Worm (Caenorhabditis elegans): ENCODE measurements around the gene lido-7.
A peak's percentile ranks its signal among the peaks of the same experiment; 100 is the strongest.

lido-7 gene

DNA sequence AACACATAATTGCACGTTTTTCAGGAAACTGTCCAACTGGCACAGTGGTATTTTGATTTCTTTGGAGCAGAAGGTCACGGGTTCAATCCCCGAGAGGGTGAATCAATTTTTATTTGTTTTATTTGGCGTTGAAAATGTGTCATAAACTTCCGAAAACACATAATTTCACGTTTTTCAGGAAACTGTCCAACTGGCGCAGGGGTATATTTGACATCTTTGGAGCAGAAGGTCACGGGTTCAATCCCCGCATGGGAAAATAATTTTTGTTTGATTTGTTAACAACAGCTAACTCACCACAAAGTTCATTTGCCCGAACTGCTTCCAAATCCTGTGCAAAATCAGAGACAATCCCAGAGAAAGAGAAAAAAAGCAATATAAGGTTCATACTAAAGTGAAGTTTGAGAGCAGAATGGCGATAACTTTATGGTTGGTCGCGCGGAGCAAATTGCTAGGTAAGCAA, 32.4 kb upstream of the lido-7 start, which contains the start of gene irld-48:
TSS of gene irld-48 (plus strand) at position 410 of the 460 bp plus-strand sequence.
- TF ChIP-seq mab-9 (GFP tag; IDR thresholded peaks at IDR 0.05) (no peak), hlh-17 (GFP tag; optimal IDR thresholded peaks at IDR 0.05; ENCODE audit: borderline replicate concordance) (no peak), pax-3 (tag; optimal IDR thresholded peaks at IDR 0.05) (no peak), hpl-2 (GFP tag; optimal IDR thresholded peaks at IDR 0.05) (no peak), sup-37 (GFP tag; optimal IDR thresholded peaks at IDR 0.05) (no peak), xbp-1 (tag; optimal IDR thresholded peaks at IDR 0.05) (no peak), hlh-4 (tag; optimal IDR thresholded peaks at IDR 0.05) (no peak), ceh-8 (GFP tag; optimal IDR thresholded peaks at IDR 0.05) (no peak), ztf-11 (tag; optimal IDR thresholded peaks at IDR 0.05) (no peak), nhr-11 (tag; optimal IDR thresholded peaks at IDR 0.05) (no peak), nhr-84 (tag; optimal IDR thresholded peaks at IDR 0.05) (no peak), egl-27 (tag; optimal IDR thresholded peaks at IDR 0.05) (no peak), snu-23 (GFP tag; optimal IDR thresholded peaks at IDR 0.05) (no peak), fkh-10 (GFP tag; optimal IDR thresholded peaks at IDR 0.05) (no peak)

- TF ChIP-seq mdl-1 (tag; optimal IDR thresholded peaks at IDR 0.05) (no peak), ama-1 (optimal IDR thresholded peaks at IDR 0.05) (no peak), swsn-7 (tag; optimal IDR thresholded peaks at IDR 0.05) (no peak), zip-4 (GFP tag; optimal IDR thresholded peaks at IDR 0.05) (no peak), fkh-10 (GFP tag; optimal IDR thresholded peaks at IDR 0.05) (no peak), unc-98 (GFP tag; IDR thresholded peaks at IDR 0.05) (no peak), elt-3 (tag; optimal IDR thresholded peaks at IDR 0.05) (no peak), unc-62 (GFP tag; optimal IDR thresholded peaks at IDR 0.05) (no peak), grh-1 (GFP tag; IDR thresholded peaks at IDR 0.05) (no peak), Y116A8C.19 (tag; optimal IDR thresholded peaks at IDR 0.05; ENCODE audit: borderline replicate concordance) (no peak), ztf-4 (tag; optimal IDR thresholded peaks at IDR 0.05) (no peak), fos-1 (tag; optimal IDR thresholded peaks at IDR 0.05) (no peak), jun-1 (tag; optimal IDR thresholded peaks at IDR 0.05) (no peak), nhr-237 (tag; optimal IDR thresholded peaks at IDR 0.05) (no peak), sup-37 (GFP tag; optimal IDR thresholded peaks at IDR 0.05) (no peak), C16A3.4 (tag; optimal IDR thresholded peaks at IDR 0.05) (no peak), mef-2 (tag; optimal IDR thresholded peaks at IDR 0.05) (no peak), pag-3 (tag; optimal IDR thresholded peaks at IDR 0.05; ENCODE audit: borderline replicate concordance, insufficient read depth) (no peak)
Observed at ce11 chrII:2958308-2958707, 29.8 kb upstream of the lido-7 start, which contains the start of gene srw-60. Gene srw-60, plus strand, starts transcription at chrII:2958608.

DNA sequence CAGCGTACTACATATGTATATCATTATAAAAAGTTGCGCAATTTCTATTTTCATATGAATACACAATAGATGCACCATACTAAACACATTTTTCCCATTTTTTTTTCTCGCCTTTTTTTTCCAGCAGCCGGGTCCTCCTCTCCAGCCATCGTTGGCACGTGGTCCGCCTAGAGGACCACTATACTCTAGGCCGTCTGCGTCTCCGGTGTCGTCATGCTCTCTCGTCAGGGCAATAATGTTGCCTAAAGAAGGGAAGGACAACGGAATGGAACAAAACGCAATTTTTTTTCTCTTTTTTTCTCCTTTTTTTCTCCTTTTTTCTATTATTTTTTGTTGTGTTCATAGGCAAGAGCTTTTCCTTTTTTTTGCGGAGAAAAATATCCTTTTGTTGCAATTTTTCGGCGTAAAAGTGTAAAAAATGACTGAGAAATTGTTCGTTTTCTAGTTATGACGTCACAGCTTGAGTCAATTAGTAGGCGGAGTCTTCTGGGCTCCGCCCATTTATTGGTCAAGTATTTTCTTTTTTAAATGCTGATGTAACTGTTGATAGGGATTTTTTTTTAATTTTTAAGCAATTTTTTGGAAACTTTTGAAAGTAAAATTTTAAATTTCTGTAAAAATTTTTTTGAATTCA, 25.5 kb upstream of the lido-7 start:
- TF ChIP-seq ztf-11 (tag; optimal IDR thresholded peaks at IDR 0.05), result no peak
- no peak for TF ChIP-seq tlp-1 (tag; optimal IDR thresholded peaks at IDR 0.05)
- TF ChIP-seq mdl-1 (tag; optimal IDR thresholded peaks at IDR 0.05), result peak; percentile 51 to 63
- TF ChIP-seq sptf-1 (tag; optimal IDR thresholded peaks at IDR 0.05), result no peak
- no peak for TF ChIP-seq fos-1 (tag; optimal IDR thresholded peaks at IDR 0.05)
- no peak for TF ChIP-seq F16B12.6 (tag; optimal IDR thresholded peaks at IDR 0.05)
- TF ChIP-seq nhr-90 (tag; optimal IDR thresholded peaks at IDR 0.05; ENCODE audit: poor library complexity), result no peak
- no peak for TF ChIP-seq ztf-4 (tag; optimal IDR thresholded peaks at IDR 0.05)
- no peak for TF ChIP-seq aly-2 (tag; optimal IDR thresholded peaks at IDR 0.05)
- no peak for TF ChIP-seq dpl-1 (GFP tag; optimal IDR thresholded peaks at IDR 0.05)
- TF ChIP-seq skn-1 (tag; optimal IDR thresholded peaks at IDR 0.05), result no peak
- TF ChIP-seq mep-1 (tag; optimal IDR thresholded peaks at IDR 0.05), result no peak
- TF ChIP-seq hlh-17 (GFP tag; optimal IDR thresholded peaks at IDR 0.05; ENCODE audit: borderline replicate concordance), result no peak
- no peak for TF ChIP-seq lin-13 (GFP tag; optimal IDR thresholded peaks at IDR 0.05)
- no peak for TF ChIP-seq unc-62 (GFP tag; optimal IDR thresholded peaks at IDR 0.05)
- no peak for TF ChIP-seq lin-15B (tag; optimal IDR thresholded peaks at IDR 0.05)
- TF ChIP-seq C34B4.2 (tag; optimal IDR thresholded peaks at IDR 0.05), result no peak
- no peak for TF ChIP-seq ceh-90 (tag; optimal IDR thresholded peaks at IDR 0.05)
- peak in 1 of 2 experiments; percentile 28 for TF ChIP-seq lsy-2 (tag; optimal IDR thresholded peaks at IDR 0.05)
- peak; percentile 53 for TF ChIP-seq swsn-7 (tag; optimal IDR thresholded peaks at IDR 0.05)
- no peak for TF ChIP-seq dsc-1 (tag; optimal IDR thresholded peaks at IDR 0.05)
- TF ChIP-seq nhr-11 (tag; optimal IDR thresholded peaks at IDR 0.05), result no peak
- TF ChIP-seq nhr-47 (tag; optimal IDR thresholded peaks at IDR 0.05), result no peak
- no peak for TF ChIP-seq pax-3 (tag; optimal IDR thresholded peaks at IDR 0.05)
- no peak for TF ChIP-seq grh-1 (GFP tag; IDR thresholded peaks at IDR 0.05)
- TF ChIP-seq Y116A8C.19 (tag; optimal IDR thresholded peaks at IDR 0.05; ENCODE audit: borderline replicate concordance), result no peak
- no peak for TF ChIP-seq hlh-4 (tag; optimal IDR thresholded peaks at IDR 0.05)
- no peak for TF ChIP-seq nhr-76 (tag; optimal IDR thresholded peaks at IDR 0.05)
- no peak for TF ChIP-seq sup-37 (GFP tag; optimal IDR thresholded peaks at IDR 0.05)
- TF ChIP-seq sox-4 (tag; optimal IDR thresholded peaks at IDR 0.05), result no peak

All from whole organism, L1 larva.